Worm (Caenorhabditis elegans) whole organism, L4 larva: ENCODE measurements around the gene pno-1.
A peak's percentile ranks its signal among the peaks of the same experiment; 100 is the strongest.

Experiments used
- D1046.2 ChIP-seq: fragments of 200-800 bp; sonication (Bioruptor generic); IDR thresholded peaks from 2 replicates; pipeline ENCODE4 v1.3.6; 2022; ENCODE audit warnings: missing genetic modification characterization, missing compliant biosample characterization
- F10B5.3 ChIP-seq: sonication (generic microtip); optimal IDR thresholded peaks from 2 replicates; lab custom pipeline; 2016; ENCODE audit warnings: mild to moderate bottlenecking, missing genetic modification characterization, missing compliant biosample characterization
- F49E8.2 ChIP-seq: sonication (generic microtip); optimal IDR thresholded peaks from 2 replicates; lab custom pipeline; 2016; ENCODE audit warnings: missing compliant biosample characterization, mild to moderate bottlenecking, missing genetic modification characterization, borderline replicate concordance
- Y5F2A.4 ChIP-seq: fragments of 200-800 bp; sonication (Bioruptor generic); optimal IDR thresholded peaks from 2 replicates; lab custom pipeline; 2018; ENCODE audit warnings: mild to moderate bottlenecking, missing genetic modification characterization, missing compliant biosample characterization
- Y75B8A.6 ChIP-seq: fragments of 200-800 bp; sonication (Bioruptor generic); IDR thresholded peaks from 2 replicates; pipeline ENCODE4 v1.3.6; 2022; ENCODE audit warnings: missing genetic modification reagents, missing genetic modification characterization, missing compliant biosample characterization
- ZK337.2 ChIP-seq: fragments of 200-800 bp; sonication (Bioruptor generic); IDR thresholded peaks from 2 replicates; pipeline ENCODE4 v1.3.6; 2022; ENCODE audit warnings: missing genetic modification reagents, missing genetic modification characterization, missing compliant biosample characterization
- ceh-32 ChIP-seq: sonication (generic microtip); optimal IDR thresholded peaks from 2 replicates; lab custom pipeline; 2016; ENCODE audit warnings: mild to moderate bottlenecking, missing genetic modification characterization, missing compliant biosample characterization; ENCODE audit not compliant: poor library complexity
- ceh-44 ChIP-seq: fragments of 200-800 bp; sonication (Bioruptor generic); IDR thresholded peaks from 2 replicates; pipeline ENCODE4 v1.3.6; 2022; ENCODE audit warnings: missing genetic modification reagents, missing genetic modification characterization, missing compliant biosample characterization
- ceh-62 ChIP-seq: sonication (generic microtip); optimal IDR thresholded peaks from 2 replicates; lab custom pipeline; 2017; ENCODE audit warnings: missing biosample characterization, missing genetic modification characterization
- ces-1 ChIP-seq: fragments of 150-350 bp; sonication (generic microtip); optimal IDR thresholded peaks from 4 replicates; lab custom pipeline; 2014; ENCODE audit warnings: missing biosample characterization, missing genetic modification reagents, missing genetic modification characterization
- cey-2 ChIP-seq: sonication (generic microtip); optimal IDR thresholded peaks from 3 replicates; lab custom pipeline; 2017; ENCODE audit warnings: missing genetic modification characterization, mild to moderate bottlenecking, missing compliant biosample characterization, antibody characterized with exemption, borderline replicate concordance; ENCODE audit not compliant: insufficient read depth
- ctbp-1 ChIP-seq: fragments of 200-800 bp; sonication (Bioruptor generic); IDR thresholded peaks from 2 replicates; pipeline ENCODE4 v1.3.6; 2022; ENCODE audit warnings: missing genetic modification reagents, missing genetic modification characterization, missing compliant biosample characterization
- daf-12 ChIP-seq: fragments of 150-350 bp; optimal IDR thresholded peaks from 2 replicates; lab custom pipeline; 2014; ENCODE audit warnings: missing biosample characterization, missing genetic modification reagents, missing genetic modification characterization
- daf-16 ChIP-seq, 3 experiments: sonication (generic microtip); optimal IDR thresholded peaks; 2 replicates each; lab custom pipeline; 2016 to 2017; ENCODE audit warnings: missing genetic modification characterization in 3 of 3, missing genetic modification reagents in 3 of 3, mild to moderate bottlenecking in 2 of 3, missing compliant biosample characterization in 2 of 3, missing biosample characterization in 1 of 3, moderate library complexity in 1 of 3
- dmd-6 ChIP-seq: fragments of 200-800 bp; sonication (Bioruptor generic); IDR thresholded peaks from 2 replicates; pipeline ENCODE4 v1.3.6; 2022; ENCODE audit warnings: missing genetic modification reagents, missing genetic modification characterization, missing compliant biosample characterization
- dmd-9 ChIP-seq: fragments of 200-800 bp; sonication (Bioruptor generic); IDR thresholded peaks from 2 replicates; pipeline ENCODE4 v1.3.6; 2022; ENCODE audit warnings: missing genetic modification reagents, missing genetic modification characterization, missing compliant biosample characterization
- duxl-1 ChIP-seq: sonication (generic microtip); optimal IDR thresholded peaks from 2 replicates; lab custom pipeline; 2016; ENCODE audit warnings: mild to moderate bottlenecking, missing genetic modification characterization, moderate library complexity, missing compliant biosample characterization; ENCODE audit not compliant: poor library complexity
- dve-1 ChIP-seq: sonication (generic microtip); optimal IDR thresholded peaks from 2 replicates; lab custom pipeline; 2017; ENCODE audit warnings: antibody characterized with exemption, mild to moderate bottlenecking, missing genetic modification characterization, missing compliant biosample characterization; ENCODE audit not compliant: insufficient read depth
- egl-27 ChIP-seq: sonication (generic microtip); optimal IDR thresholded peaks from 3 replicates; lab custom pipeline; 2017; ENCODE audit warnings: missing biosample characterization, missing genetic modification reagents, missing genetic modification characterization
- egl-43 ChIP-seq: fragments of 200-800 bp; sonication (Bioruptor generic); IDR thresholded peaks from 2 replicates; pipeline ENCODE4 v1.3.6; 2022; ENCODE audit warnings: missing genetic modification reagents, missing genetic modification characterization, missing compliant biosample characterization
- fos-1 ChIP-seq: fragments of 150-350 bp; optimal IDR thresholded peaks from 2 replicates; lab custom pipeline; 2014; ENCODE audit warnings: missing biosample characterization, missing genetic modification characterization
- gei-8 ChIP-seq: fragments of 200-800 bp; sonication (Bioruptor generic); optimal IDR thresholded peaks from 2 replicates; lab custom pipeline; 2018; ENCODE audit warnings: mild to moderate bottlenecking, missing genetic modification characterization, missing compliant biosample characterization
- hif-1 ChIP-seq, 2 experiments: sonication (generic microtip); optimal IDR thresholded peaks; 2 replicates each; lab custom pipeline; 2016 to 2017; ENCODE audit warnings: missing compliant biosample characterization in 2 of 2, missing genetic modification characterization in 2 of 2, missing genetic modification reagents in 2 of 2, missing genotype in 2 of 2, mild to moderate bottlenecking in 1 of 2
- hmg-1.1 ChIP-seq: fragments of 200-800 bp; sonication (Bioruptor generic); IDR thresholded peaks from 2 replicates; pipeline ENCODE4 v1.3.6; 2022; ENCODE audit warnings: missing genetic modification reagents, missing genetic modification characterization, missing compliant biosample characterization
- lin-13 ChIP-seq: fragments of 150-350 bp; optimal IDR thresholded peaks from 2 replicates; lab custom pipeline; 2014; ENCODE audit warnings: missing biosample characterization, missing genetic modification reagents, missing genetic modification characterization
- lin-38 ChIP-seq: fragments of 200-800 bp; sonication (Bioruptor generic); IDR thresholded peaks from 2 replicates; pipeline ENCODE4 v1.3.6; 2022; ENCODE audit warnings: missing genetic modification reagents, missing genetic modification characterization, missing compliant biosample characterization
- lir-3 ChIP-seq: sonication (generic microtip); optimal IDR thresholded peaks from 2 replicates; lab custom pipeline; 2016; ENCODE audit warnings: mild to moderate bottlenecking, missing genetic modification characterization, missing compliant biosample characterization
- madf-9 ChIP-seq: fragments of 200-800 bp; sonication (Bioruptor generic); conservative IDR thresholded peaks from 2 replicates; pipeline ENCODE4 v1.3.6; 2022; ENCODE audit warnings: missing genetic modification reagents, missing genetic modification characterization, missing compliant biosample characterization
- mep-1 ChIP-seq: fragments of 150-350 bp; sonication (generic microtip); optimal IDR thresholded peaks from 3 replicates; lab custom pipeline; 2014; ENCODE audit warnings: missing biosample characterization, missing genetic modification characterization
- mes-2 ChIP-seq: sonication (generic microtip); optimal IDR thresholded peaks from 2 replicates; lab custom pipeline; 2016; ENCODE audit warnings: missing genotype, mild to moderate bottlenecking, missing genetic modification characterization, missing compliant biosample characterization; ENCODE audit not compliant: poor library complexity, severe bottlenecking
- mxl-2 ChIP-seq: fragments of 200-800 bp; sonication (Bioruptor generic); conservative IDR thresholded peaks from 2 replicates; pipeline ENCODE4 v1.3.6; 2022; ENCODE audit warnings: missing genetic modification reagents, missing genetic modification characterization, missing compliant biosample characterization
- mxl-3 ChIP-seq: fragments of 200-800 bp; sonication (Bioruptor generic); optimal IDR thresholded peaks from 2 replicates; lab custom pipeline; 2018; ENCODE audit warnings: mild to moderate bottlenecking, missing genetic modification characterization, missing compliant biosample characterization
- nhr-10 ChIP-seq: fragments of 150-350 bp; optimal IDR thresholded peaks from 2 replicates; lab custom pipeline; 2014; ENCODE audit warnings: missing biosample characterization, missing genetic modification characterization
- nhr-11 ChIP-seq: fragments of 150-350 bp; optimal IDR thresholded peaks from 2 replicates; lab custom pipeline; 2014; ENCODE audit warnings: missing biosample characterization, missing genetic modification characterization
- nhr-111 ChIP-seq: fragments of 200-800 bp; sonication (Bioruptor generic); optimal IDR thresholded peaks from 2 replicates; lab custom pipeline; 2018; ENCODE audit warnings: mild to moderate bottlenecking, missing genetic modification characterization, missing compliant biosample characterization
- nhr-41 ChIP-seq: fragments of 200-800 bp; sonication (Bioruptor generic); IDR thresholded peaks from 2 replicates; pipeline ENCODE4 v1.3.6; 2022; ENCODE audit warnings: missing genetic modification reagents, missing genetic modification characterization, missing compliant biosample characterization
- nhr-42 ChIP-seq: fragments of 200-800 bp; sonication (Bioruptor generic); IDR thresholded peaks from 2 replicates; pipeline ENCODE4 v1.3.6; 2022; ENCODE audit warnings: missing genetic modification characterization, missing compliant biosample characterization
- nhr-76 ChIP-seq: fragments of 150-350 bp; optimal IDR thresholded peaks from 2 replicates; lab custom pipeline; 2014; ENCODE audit warnings: missing biosample characterization, missing genetic modification characterization
- php-3 ChIP-seq: fragments of 200-800 bp; sonication (Bioruptor generic); IDR thresholded peaks from 2 replicates; pipeline ENCODE4 v1.3.6; 2022; ENCODE audit warnings: missing genetic modification reagents, missing genetic modification characterization, missing compliant biosample characterization
- pqm-1 ChIP-seq: sonication (generic microtip); optimal IDR thresholded peaks from 2 replicates; lab custom pipeline; 2017; ENCODE audit warnings: missing biosample characterization, missing genetic modification characterization
- sdz-12 ChIP-seq: fragments of 200-800 bp; sonication (Bioruptor generic); optimal IDR thresholded peaks from 2 replicates; lab custom pipeline; 2018; ENCODE audit warnings: mild to moderate bottlenecking, missing genetic modification characterization, missing compliant biosample characterization
- skn-1 ChIP-seq: fragments of 150-350 bp; optimal IDR thresholded peaks from 2 replicates; lab custom pipeline; 2014; ENCODE audit warnings: missing biosample characterization, missing genetic modification characterization
- snpc-4 ChIP-seq: fragments of 150-350 bp; optimal IDR thresholded peaks from 2 replicates; lab custom pipeline; 2014; ENCODE audit warnings: missing biosample characterization, missing genetic modification characterization
- spr-3 ChIP-seq: fragments of 200-800 bp; sonication (Bioruptor generic); optimal IDR thresholded peaks from 2 replicates; lab custom pipeline; 2018; ENCODE audit warnings: mild to moderate bottlenecking, missing genetic modification characterization, missing compliant biosample characterization
- tra-1 ChIP-seq: fragments of 200-800 bp; sonication (Bioruptor generic); IDR thresholded peaks from 2 replicates; pipeline ENCODE4 v1.3.6; 2022; ENCODE audit warnings: missing genetic modification reagents, missing genetic modification characterization, missing compliant biosample characterization
- unc-130 ChIP-seq: sonication (generic microtip); optimal IDR thresholded peaks from 2 replicates; lab custom pipeline; 2016; ENCODE audit warnings: missing genetic modification reagents, missing genetic modification characterization, missing compliant biosample characterization
- zag-1 ChIP-seq: fragments of 150-350 bp; optimal IDR thresholded peaks from 2 replicates; lab custom pipeline; 2014; ENCODE audit warnings: missing biosample characterization, missing genetic modification characterization
- zfp-3 ChIP-seq: fragments of 200-800 bp; sonication (Bioruptor generic); conservative IDR thresholded peaks from 2 replicates; pipeline ENCODE4 v1.3.6; 2022; ENCODE audit warnings: missing genetic modification reagents, missing genetic modification characterization, missing compliant biosample characterization
- zip-2 ChIP-seq: fragments of 150-350 bp; optimal IDR thresholded peaks from 2 replicates; lab custom pipeline; 2014; ENCODE audit warnings: missing biosample characterization, missing genetic modification characterization
- ztf-11 ChIP-seq: fragments of 150-350 bp; optimal IDR thresholded peaks from 2 replicates; lab custom pipeline; 2014; ENCODE audit warnings: missing biosample characterization, missing genetic modification characterization

Gene pno-1

DNA sequence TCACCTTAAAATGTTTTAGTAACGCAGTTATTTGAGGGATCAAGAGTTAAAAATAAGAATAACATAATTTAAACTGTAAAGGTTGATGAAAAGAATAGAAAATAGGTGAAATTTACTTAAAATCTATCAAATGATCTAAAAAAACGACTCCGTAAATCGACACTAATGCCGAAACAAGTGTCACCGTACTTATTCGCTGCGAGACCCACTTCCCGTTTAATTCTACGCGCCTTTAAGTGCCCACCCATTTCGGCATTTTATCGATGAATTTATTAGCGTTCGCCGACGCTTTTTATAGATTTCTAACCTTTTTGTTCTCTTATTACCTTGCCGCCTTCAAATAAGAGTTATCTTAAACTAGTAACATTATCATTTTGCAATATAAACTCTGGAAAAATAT, 3.4 kb upstream of the pno-1 start, which contains the start of the genes Y53C12B.1 and nos-3:
Y53C12B.1 (minus strand) TSS at position 10 of the 400 bp plus-strand sequence.
nos-3 (plus strand) TSS at position 248 of the 400 bp plus-strand sequence.
- TF ChIP-seq spr-3 (GFP tag; lab: Kevin White, UChicago) (no peak), ztf-11 (no peak), hmg-1.1 (GFP tag; lab: Robert Waterston, UW) (peak; percentile 56), nhr-11 (tag; lab: Kevin White, UChicago) (peak; percentile 88), php-3 (GFP tag; lab: Robert Waterston, UW) (0 out of 2 replicates have a peak, but pooled peaks have one; percentile 16), ces-1 (GFP tag; lab: Kevin White, UChicago) (no peak), lin-38 (peak; percentile 54), gei-8 (no peak), cey-2 (tag; lab: Kevin White, UChicago) (no peak), daf-12 (no peak), ctbp-1 (no peak), zip-2 (tag; lab: Kevin White, UChicago) (no peak), ZK337.2 (GFP tag; lab: Robert Waterston, UW) (no peak), D1046.2 (peak; percentile 97), sdz-12 (no peak), nhr-42 (GFP tag; lab: Robert Waterston, UW) (no peak), dmd-6 (GFP tag; lab: Robert Waterston, UW) (peak; percentile 41), nhr-111 (GFP tag; lab: Kevin White, UChicago) (no peak), mep-1 (tag; lab: Kevin White, UChicago) (peak; percentile 80), zag-1 (tag; lab: Kevin White, UChicago) (no peak), fos-1 (tag; lab: Kevin White, UChicago) (no peak), ceh-44 (GFP tag; lab: Robert Waterston, UW) (no peak), zfp-3 (no peak), Y75B8A.6 (GFP tag; lab: Robert Waterston, UW) (no peak), duxl-1 (no peak), mxl-3 (GFP tag; lab: Kevin White, UChicago) (no peak), nhr-76 (tag; lab: Kevin White, UChicago) (no peak), hif-1 (tag; optimal IDR thresholded peaks at IDR 0.05; lab: Kevin White, UChicago) (peak in 1 of 2 experiments; percentile 45), Y5F2A.4 (no peak), lin-13 (GFP tag; lab: Kevin White, UChicago) (peak; percentile 59), ceh-62 (no peak), nhr-41 (no peak), madf-9 (GFP tag; lab: Robert Waterston, UW) (no peak), egl-27 (tag; lab: Kevin White, UChicago) (no peak), F49E8.2 (tag; lab: Kevin White, UChicago) (no peak), ceh-32 (tag; lab: Kevin White, UChicago) (no peak), mes-2 (tag; lab: Kevin White, UChicago) (peak; percentile 92), snpc-4 (tag; lab: Kevin White, UChicago) (no peak), egl-43 (no peak), unc-130 (GFP tag; lab: Kevin White, UChicago) (peak; percentile 5), dve-1 (tag; lab: Kevin White, UChicago) (peak; percentile 73), nhr-10 (no peak), F10B5.3 (tag; lab: Kevin White, UChicago) (no peak), tra-1 (0 out of 2 replicates have a peak, but pooled peaks have one; percentile 34), daf-16 (GFP tag; optimal IDR thresholded peaks at IDR 0.05; lab: Kevin White, UChicago) (no peak), daf-16 (tag; optimal IDR thresholded peaks at IDR 0.05; lab: Kevin White, UChicago) (peak; percentile 51), mxl-2 (GFP tag; lab: Robert Waterston, UW) (no peak), skn-1 (tag; lab: Kevin White, UChicago) (no peak), pqm-1 (tag; lab: Kevin White, UChicago) (no peak), dmd-9 (no peak), lir-3 (tag; lab: Kevin White, UChicago) (no peak)
